Fruit fly (Drosophila melanogaster) whole organism, pupa: ENCODE data around the gene Eig71Ei.
A peak's percentile ranks its signal among the peaks of the same experiment; 100 is the strongest.

Experiments used
- CG13204 ChIP-seq: fragments of 200-800 bp; sonication (Bioruptor generic); optimal IDR thresholded peaks from 2 replicates; lab custom pipeline; 2018; ENCODE audit warnings: missing biosample characterization, mild to moderate bottlenecking, missing genetic modification characterization, moderate library complexity
- CG14655 ChIP-seq: fragments of 200-800 bp; sonication (Bioruptor generic); optimal IDR thresholded peaks from 3 replicates; lab custom pipeline; 2017; ENCODE audit warnings: mild to moderate bottlenecking, missing biosample characterization, missing genetic modification reagents, missing genetic modification characterization
- CG15710 ChIP-seq: fragments of 200-800 bp; sonication (Bioruptor generic); optimal IDR thresholded peaks from 2 replicates; lab custom pipeline; 2018; ENCODE audit warnings: missing biosample characterization, mild to moderate bottlenecking, missing genetic modification characterization, moderate library complexity
- CG8159 ChIP-seq: fragments of 200-800 bp; sonication (Bioruptor generic); optimal IDR thresholded peaks from 3 replicates; lab custom pipeline; 2018; ENCODE audit warnings: missing biosample characterization, mild to moderate bottlenecking, missing genetic modification characterization, moderate library complexity
- CG8301 ChIP-seq: fragments of 200-800 bp; sonication (Bioruptor generic); optimal IDR thresholded peaks from 2 replicates; lab custom pipeline; 2018; ENCODE audit warnings: missing biosample characterization, mild to moderate bottlenecking, missing genetic modification characterization
- CG9948 ChIP-seq: fragments of 200-800 bp; sonication (Bioruptor generic); optimal IDR thresholded peaks from 2 replicates; lab custom pipeline; 2018; ENCODE audit warnings: missing biosample characterization, mild to moderate bottlenecking, missing genetic modification characterization, moderate library complexity
- D1 ChIP-seq: fragments of 200-800 bp; sonication (Bioruptor generic); optimal IDR thresholded peaks from 2 replicates; lab custom pipeline; 2018; ENCODE audit warnings: missing biosample characterization, mild to moderate bottlenecking, missing genetic modification characterization, moderate library complexity
- Pif1B ChIP-seq: fragments of 200-800 bp; sonication (Bioruptor generic); optimal IDR thresholded peaks from 3 replicates; lab custom pipeline; 2016; ENCODE audit warnings: missing biosample characterization, missing genetic modification characterization
- Snoo ChIP-seq: fragments of 200-800 bp; sonication (Bioruptor generic); optimal IDR thresholded peaks from 3 replicates; lab custom pipeline; 2017; ENCODE audit warnings: missing biosample characterization, mild to moderate bottlenecking, missing genetic modification characterization, inconsistent platforms
- fd96Ca ChIP-seq: fragments of 200-800 bp; sonication (Bioruptor generic); IDR thresholded peaks from 3 replicates; pipeline ENCODE4 v1.3.6; 2022; ENCODE audit warnings: missing biosample characterization, missing genetic modification characterization
- rn ChIP-seq: fragments of 200-800 bp; sonication (Bioruptor generic); IDR thresholded peaks from 2 replicates; pipeline ENCODE4 v1.3.6; 2022; ENCODE audit warnings: missing biosample characterization, missing genetic modification characterization

dm6 chr3L:15641590-15642019 lies 17.9 kb upstream of the Eig71Ei start:
- no peak for TF ChIP-seq Pif1B
- TF ChIP-seq D1 = no peak
- peak; percentile 47 for TF ChIP-seq CG9948
- TF ChIP-seq CG8159 (tag; lab: Kevin White, UChicago) = peak; percentile 81
- TF ChIP-seq Snoo (tag; lab: Kevin White, UChicago) = peak; percentile 28
- no peak for TF ChIP-seq CG13204
- no peak for TF ChIP-seq fd96Ca (GFP tag; lab: Robert Waterston, UW)
- TF ChIP-seq rn (GFP tag; lab: Robert Waterston, UW) = no peak
- peak; percentile 45 for TF ChIP-seq CG8301 (tag; lab: Kevin White, UChicago)
- TF ChIP-seq CG15710 (tag; lab: Kevin White, UChicago) = peak; percentile 54
- peak; percentile 51 for TF ChIP-seq CG14655 (GFP tag; lab: Kevin White, UChicago)
